Fruit fly (Drosophila melanogaster) whole organism, adult: ENCODE results near the gene Rpn12R.

ENCODE experiments used
- CG11617 ChIP-seq: fragments of 200-800 bp; sonication (Bioruptor generic); optimal IDR thresholded peaks from 2 replicates; lab custom pipeline; 2017; ENCODE audit warnings: mild to moderate bottlenecking, missing biosample characterization, missing genetic modification reagents, missing genetic modification characterization
- CG12768 ChIP-seq: fragments of 200-800 bp; sonication (Bioruptor generic); optimal IDR thresholded peaks from 2 replicates; lab custom pipeline; 2017; ENCODE audit warnings: missing biosample characterization, missing genetic modification characterization, mild to moderate bottlenecking, moderate library complexity, missing genetic modification reagents
- CG14711 ChIP-seq: fragments of 200-800 bp; sonication (Bioruptor generic); optimal IDR thresholded peaks from 2 replicates; lab custom pipeline; 2018; ENCODE audit warnings: missing biosample characterization, mild to moderate bottlenecking, missing genetic modification characterization, moderate library complexity
- CG1620 ChIP-seq: fragments of 200-800 bp; sonication (Bioruptor generic); optimal IDR thresholded peaks from 2 replicates; lab custom pipeline; 2016; ENCODE audit warnings: missing biosample characterization, missing genetic modification characterization
- CG33017 ChIP-seq: fragments of 200-800 bp; sonication (Bioruptor generic); optimal IDR thresholded peaks from 2 replicates; lab custom pipeline; 2018; ENCODE audit warnings: missing biosample characterization, mild to moderate bottlenecking, missing genetic modification characterization, moderate library complexity
- CG5204 ChIP-seq: fragments of 200-800 bp; sonication (Bioruptor generic); optimal IDR thresholded peaks from 2 replicates; lab custom pipeline; 2016; ENCODE audit warnings: missing biosample characterization, missing genetic modification characterization
- CG7045 ChIP-seq: fragments of 200-800 bp; sonication (Bioruptor generic); optimal IDR thresholded peaks from 2 replicates; lab custom pipeline; 2017; ENCODE audit warnings: missing biosample characterization, mild to moderate bottlenecking, missing genetic modification characterization
- CG7101 ChIP-seq: fragments of 200-800 bp; sonication (Bioruptor generic); optimal IDR thresholded peaks from 2 replicates; lab custom pipeline; 2018; ENCODE audit warnings: missing biosample characterization, mild to moderate bottlenecking, missing genetic modification characterization, moderate library complexity
- Clk ChIP-seq: fragments of 200-800 bp; sonication (Bioruptor generic); optimal IDR thresholded peaks from 2 replicates; lab custom pipeline; 2017; ENCODE audit warnings: missing biosample characterization, missing genetic modification characterization
- Crg-1 ChIP-seq: fragments of 200-800 bp; sonication (Bioruptor generic); optimal IDR thresholded peaks from 2 replicates; lab custom pipeline; 2016; ENCODE audit warnings: missing biosample characterization, missing genetic modification characterization
- Hr96 ChIP-seq: fragments of 200-800 bp; sonication (Bioruptor generic); optimal IDR thresholded peaks from 2 replicates; lab custom pipeline; 2016; ENCODE audit warnings: missing biosample characterization, missing genetic modification characterization
- Mnt ChIP-seq: fragments of 200-800 bp; sonication (Bioruptor generic); optimal IDR thresholded peaks from 2 replicates; lab custom pipeline; 2016; ENCODE audit warnings: missing biosample characterization, mild to moderate bottlenecking, missing genetic modification characterization
- bab1 ChIP-seq: fragments of 200-800 bp; sonication (Bioruptor generic); optimal IDR thresholded peaks from 3 replicates; lab custom pipeline; 2019; ENCODE audit warnings: missing biosample characterization, mild to moderate bottlenecking, missing genetic modification characterization, moderate library complexity
- cic ChIP-seq: fragments of 200-800 bp; sonication (Bioruptor generic); optimal IDR thresholded peaks from 2 replicates; lab custom pipeline; 2017; ENCODE audit warnings: missing biosample characterization, mild to moderate bottlenecking, missing genetic modification characterization, moderate library complexity
- cnc ChIP-seq, 2 experiments: fragments of >200 bp; optimal IDR thresholded peaks; 2 replicates each; lab custom pipeline; 2017
- kay ChIP-seq: fragments of 200-800 bp; sonication (Bioruptor generic); peaks from one replicate; lab custom pipeline; 2016; ENCODE audit warnings: missing biosample characterization, missing genetic modification characterization, borderline replicate concordance
- ovo ChIP-seq: fragments of 200-800 bp; sonication (Bioruptor generic); optimal IDR thresholded peaks from 2 replicates; lab custom pipeline; 2016; ENCODE audit warnings: missing biosample characterization, missing genetic modification characterization
- pad ChIP-seq: fragments of 200-800 bp; sonication (Bioruptor generic); optimal IDR thresholded peaks from 3 replicates; lab custom pipeline; 2017; ENCODE audit warnings: missing biosample characterization, missing genetic modification characterization, mild to moderate bottlenecking, moderate library complexity, missing genetic modification reagents
- tj ChIP-seq: fragments of 200-800 bp; sonication (Bioruptor generic); optimal IDR thresholded peaks from 3 replicates; lab custom pipeline; 2017; ENCODE audit warnings: missing biosample characterization, mild to moderate bottlenecking, missing genetic modification characterization, moderate library complexity
- toe ChIP-seq: fragments of 200-800 bp; sonication (Bioruptor generic); optimal IDR thresholded peaks from 2 replicates; lab custom pipeline; 2016; ENCODE audit warnings: missing biosample characterization, missing genetic modification characterization

Rpn12R gene

DNA sequence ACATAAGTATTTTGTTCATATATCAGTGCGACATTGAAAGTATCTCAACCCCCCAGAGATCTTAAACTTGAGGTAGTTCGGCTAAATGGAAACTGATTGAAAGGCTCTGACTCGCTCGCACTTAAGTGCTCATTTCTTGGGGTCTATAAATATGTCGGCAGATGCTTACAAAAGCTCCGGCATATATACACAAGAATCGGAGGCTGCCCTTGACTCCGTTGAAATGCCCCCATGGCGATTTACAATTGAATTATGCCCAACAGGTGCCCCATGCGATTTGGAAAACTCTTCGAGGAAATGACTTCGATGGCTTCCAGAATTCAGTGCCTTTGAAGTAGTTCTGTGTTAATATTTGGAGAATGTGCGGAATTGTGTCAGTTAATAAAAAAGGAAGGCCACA lies 31.3 kb upstream of the Rpn12R start:
- TF ChIP-seq CG14711 (tag; lab: Kevin White, UChicago): no peak
- no peak for TF ChIP-seq tj (GFP tag; lab: Kevin White, UChicago)
- no peak for TF ChIP-seq Hr96
- no peak for TF ChIP-seq Clk (GFP tag; lab: Kevin White, UChicago)
- TF ChIP-seq Crg-1 (GFP tag; lab: Kevin White, UChicago): no peak
- TF ChIP-seq cnc (optimal IDR thresholded peaks at IDR 0.05; lab: Kevin White, UChicago): no peak
- TF ChIP-seq CG7101 (tag; lab: Kevin White, UChicago): no peak
- TF ChIP-seq CG1620 (GFP tag; lab: Kevin White, UChicago): no peak
- TF ChIP-seq CG12768 (GFP tag; lab: Kevin White, UChicago): no peak
- TF ChIP-seq CG5204 (GFP tag; lab: Kevin White, UChicago): no peak
- no peak for TF ChIP-seq bab1 (GFP tag; lab: Kevin White, UChicago)
- TF ChIP-seq CG33017 (tag; lab: Kevin White, UChicago): no peak
- TF ChIP-seq pad: no peak

DNA sequence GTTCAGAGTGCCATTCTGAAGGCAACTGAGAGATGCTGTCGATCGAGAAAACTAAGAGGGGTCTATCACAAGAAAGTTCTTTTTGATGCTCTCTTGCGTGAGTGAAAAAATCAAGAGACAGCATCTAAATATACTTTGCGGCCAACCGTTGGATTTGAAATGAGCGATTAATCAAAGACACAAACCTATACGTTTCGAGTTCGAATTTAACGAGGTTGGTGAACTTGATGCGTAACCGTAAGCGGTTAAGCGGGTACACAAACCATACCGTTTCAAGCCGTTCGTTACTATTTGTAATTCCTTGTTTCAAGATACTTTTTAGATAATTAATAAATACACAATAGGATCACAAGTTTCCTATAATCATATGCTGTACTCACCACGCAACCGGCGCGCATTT lies 29.8 kb upstream of the Rpn12R start:
- TF ChIP-seq ovo (GFP tag; lab: Kevin White, UChicago): no peak
- no peak for TF ChIP-seq toe (GFP tag; lab: Kevin White, UChicago)
- TF ChIP-seq kay (GFP tag; lab: Kevin White, UChicago): no peak
- no peak for TF ChIP-seq CG33017 (tag; lab: Kevin White, UChicago)
- TF ChIP-seq pad: no peak
- no peak for TF ChIP-seq cnc (optimal IDR thresholded peaks at IDR 0.05; lab: Kevin White, UChicago)
- no peak for TF ChIP-seq Hr96
- no peak for TF ChIP-seq CG12768 (GFP tag; lab: Kevin White, UChicago)
- TF ChIP-seq bab1 (GFP tag; lab: Kevin White, UChicago): no peak

DNA sequence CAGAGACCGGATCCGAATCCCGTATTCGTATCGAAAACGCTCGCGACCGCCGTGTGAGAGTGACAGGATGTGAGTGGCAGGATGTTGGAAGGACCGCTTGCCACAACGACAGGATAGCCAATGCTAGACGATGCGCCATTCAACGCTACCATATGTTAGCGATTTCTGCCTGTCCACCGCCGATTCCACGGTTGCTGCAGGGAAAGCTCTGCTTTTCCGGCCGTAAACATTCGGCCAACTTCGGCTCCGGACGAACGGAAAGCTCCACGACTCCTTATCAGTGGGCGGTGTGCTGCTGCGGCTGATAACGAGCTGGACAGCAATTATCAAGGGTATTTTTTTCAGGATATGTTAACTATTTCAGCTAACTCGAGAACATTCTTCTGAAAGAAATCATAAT lies 22.5 kb upstream of the Rpn12R start, which contains the start of gene Sytbeta:
Gene Sytbeta, minus strand, starts transcription at position 101 of the 400 bp plus-strand sequence.
- TF ChIP-seq CG11617 (GFP tag; lab: Kevin White, UChicago) (no peak), Hr96 (no peak), bab1 (GFP tag; lab: Kevin White, UChicago) (no peak), CG5204 (GFP tag; lab: Kevin White, UChicago) (no peak), CG33017 (tag; lab: Kevin White, UChicago) (no peak), Crg-1 (GFP tag; lab: Kevin White, UChicago) (no peak), ovo (GFP tag; lab: Kevin White, UChicago) (no peak), Clk (GFP tag; lab: Kevin White, UChicago) (no peak), tj (GFP tag; lab: Kevin White, UChicago) (no peak)

DNA sequence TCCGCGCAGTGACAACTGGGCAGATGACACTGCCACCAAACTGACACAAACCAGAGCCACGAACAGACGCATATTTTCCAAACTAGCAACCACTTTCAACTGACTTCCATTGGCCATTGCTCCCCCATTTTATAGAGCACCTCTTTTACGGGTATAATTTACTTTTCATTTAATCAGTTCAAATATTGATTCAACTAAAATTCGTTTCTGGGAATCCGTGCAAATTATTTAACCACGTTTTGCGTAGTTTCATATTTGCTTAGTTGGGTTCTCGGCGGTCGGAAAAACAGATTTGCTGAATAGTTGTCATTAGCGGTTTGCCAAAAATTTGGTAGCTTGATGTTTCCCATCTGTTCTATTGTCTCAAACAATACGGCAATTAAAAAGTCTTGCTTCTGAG lies 19.2 kb upstream of the Rpn12R start, which contains the start of gene CG13460:
Gene CG13460, minus strand, starts transcription at position 101 of the 400 bp plus-strand sequence.
- TF ChIP-seq CG1620 (GFP tag; lab: Kevin White, UChicago): no peak
- TF ChIP-seq CG12768 (GFP tag; lab: Kevin White, UChicago): no peak
- TF ChIP-seq CG7045 (GFP tag; lab: Kevin White, UChicago): no peak
- TF ChIP-seq CG11617 (GFP tag; lab: Kevin White, UChicago): no peak
- no peak for TF ChIP-seq Clk (GFP tag; lab: Kevin White, UChicago)
- no peak for TF ChIP-seq CG14711 (tag; lab: Kevin White, UChicago)
- TF ChIP-seq CG33017 (tag; lab: Kevin White, UChicago): no peak
- TF ChIP-seq tj (GFP tag; lab: Kevin White, UChicago): no peak
- TF ChIP-seq cnc (optimal IDR thresholded peaks at IDR 0.05; lab: Kevin White, UChicago): no peak
- no peak for TF ChIP-seq toe (GFP tag; lab: Kevin White, UChicago)
- no peak for TF ChIP-seq kay (GFP tag; lab: Kevin White, UChicago)
- TF ChIP-seq cic: no peak
- TF ChIP-seq pad: no peak
- TF ChIP-seq Crg-1 (GFP tag; lab: Kevin White, UChicago): no peak
- TF ChIP-seq CG7101 (tag; lab: Kevin White, UChicago): no peak
- no peak for TF ChIP-seq ovo (GFP tag; lab: Kevin White, UChicago)
- TF ChIP-seq Hr96: no peak
- TF ChIP-seq CG5204 (GFP tag; lab: Kevin White, UChicago): no peak

DNA sequence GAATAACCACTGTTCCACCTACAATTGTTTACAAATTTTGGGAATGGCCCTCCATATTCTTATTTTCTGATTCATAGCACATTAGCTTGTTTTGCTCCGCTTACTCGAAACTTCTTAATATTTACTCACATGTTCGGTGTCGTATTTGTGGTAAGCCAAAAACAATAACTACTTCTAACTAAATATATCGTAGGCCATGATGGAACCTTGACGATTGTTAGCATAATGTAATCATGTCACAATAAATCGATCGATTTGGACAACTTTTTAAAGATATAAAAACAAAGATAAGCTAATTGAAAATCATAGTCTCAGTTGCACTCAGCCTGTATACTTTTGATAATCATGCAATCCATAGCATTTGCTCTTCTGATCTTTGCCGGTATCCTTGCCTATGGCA lies 12.1 kb upstream of the Rpn12R start, which contains the start of gene EAChm:
Gene EAChm, plus strand, starts transcription at position 301 of the 400 bp plus-strand sequence.
- TF ChIP-seq kay (GFP tag; lab: Kevin White, UChicago) (no peak), bab1 (GFP tag; lab: Kevin White, UChicago) (no peak), CG1620 (GFP tag; lab: Kevin White, UChicago) (no peak), CG7045 (GFP tag; lab: Kevin White, UChicago) (no peak), CG7101 (tag; lab: Kevin White, UChicago) (no peak), Clk (GFP tag; lab: Kevin White, UChicago) (no peak), CG14711 (tag; lab: Kevin White, UChicago) (no peak), toe (GFP tag; lab: Kevin White, UChicago) (no peak)

DNA sequence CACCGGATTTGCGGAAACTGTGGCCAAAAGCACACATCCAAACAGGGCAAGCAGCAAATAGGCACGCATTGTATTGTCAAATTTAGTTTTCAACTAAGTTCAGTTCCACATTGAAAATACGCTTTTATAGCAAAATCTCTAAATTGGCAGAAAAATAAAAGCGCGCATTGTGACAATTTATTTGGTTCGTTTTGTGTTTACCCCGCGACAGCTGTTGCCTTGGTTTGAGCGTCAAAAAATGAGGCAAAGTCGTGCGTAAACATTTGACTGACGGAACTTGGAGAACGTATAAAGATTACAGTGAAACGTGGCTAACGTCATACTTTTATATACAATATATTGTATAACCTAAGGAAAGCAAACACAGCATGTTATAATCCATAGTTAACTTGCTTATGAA lies 11.7 kb upstream of the Rpn12R start, which contains the start of gene CG18649:
Gene CG18649, minus strand, starts transcription at position 101 of the 400 bp plus-strand sequence.
- TF ChIP-seq Crg-1 (GFP tag; lab: Kevin White, UChicago): no peak
- no peak for TF ChIP-seq pad
- TF ChIP-seq bab1 (GFP tag; lab: Kevin White, UChicago): no peak
- no peak for TF ChIP-seq ovo (GFP tag; lab: Kevin White, UChicago)
- TF ChIP-seq kay (GFP tag; lab: Kevin White, UChicago): no peak
- TF ChIP-seq cnc (optimal IDR thresholded peaks at IDR 0.05; lab: Kevin White, UChicago): no peak
- no peak for TF ChIP-seq tj (GFP tag; lab: Kevin White, UChicago)
- TF ChIP-seq toe (GFP tag; lab: Kevin White, UChicago): no peak
- TF ChIP-seq CG7045 (GFP tag; lab: Kevin White, UChicago): no peak
- no peak for TF ChIP-seq cic
- no peak for TF ChIP-seq CG5204 (GFP tag; lab: Kevin White, UChicago)
- TF ChIP-seq CG7101 (tag; lab: Kevin White, UChicago): no peak
- TF ChIP-seq CG14711 (tag; lab: Kevin White, UChicago): no peak
- TF ChIP-seq CG33017 (tag; lab: Kevin White, UChicago): no peak
- no peak for TF ChIP-seq CG1620 (GFP tag; lab: Kevin White, UChicago)
- no peak for TF ChIP-seq Clk (GFP tag; lab: Kevin White, UChicago)
- no peak for TF ChIP-seq Mnt (GFP tag; lab: Kevin White, UChicago)
- no peak for TF ChIP-seq CG11617 (GFP tag; lab: Kevin White, UChicago)
